Worm (Caenorhabditis elegans): ENCODE results near the gene spe-42.

The spe-42 gene

DNA sequence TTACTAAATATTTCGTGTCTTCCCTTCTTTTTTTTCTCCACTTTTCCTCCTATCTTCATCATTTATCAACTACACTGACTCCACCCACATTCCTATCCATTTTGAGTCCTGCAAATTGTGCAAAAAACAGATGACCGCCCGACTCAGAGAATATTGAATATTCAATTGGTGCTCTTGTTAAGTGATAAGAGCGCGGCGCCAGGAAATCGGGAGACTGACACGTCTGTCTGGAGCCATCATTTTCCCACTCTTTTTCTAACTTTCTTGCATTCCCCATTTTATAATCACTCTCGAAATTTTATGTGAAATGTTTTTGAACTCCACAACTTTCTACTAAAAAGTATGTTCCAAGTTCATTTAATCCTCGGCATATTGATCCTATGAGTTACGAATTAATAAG is 19.1 kb upstream of the spe-42 start:
- TF ChIP-seq hmg-4 (GFP tag; optimal IDR thresholded peaks at IDR 0.05) (no peak), tbx-11 (GFP tag; IDR thresholded peaks at IDR 0.05) (no peak), ceh-13 (GFP tag; optimal IDR thresholded peaks at IDR 0.05) (no peak), flt-1 (GFP tag; IDR thresholded peaks at IDR 0.05) (no peak), hnd-1 (tag; optimal IDR thresholded peaks at IDR 0.05) (no peak), tra-4 (tag; optimal IDR thresholded peaks at IDR 0.05) (no peak), ama-1 (optimal IDR thresholded peaks at IDR 0.05) (no peak), B0310.2 (tag; optimal IDR thresholded peaks at IDR 0.05) (no peak), tbx-37 (GFP tag; conservative IDR thresholded peaks at IDR 0.05) (no peak), aly-1 (tag; optimal IDR thresholded peaks at IDR 0.05) (no peak), scrt-1 (GFP tag; IDR thresholded peaks at IDR 0.05) (no peak), F13C5.2 (tag; optimal IDR thresholded peaks at IDR 0.05) (no peak), ets-7 (tag; optimal IDR thresholded peaks at IDR 0.05) (no peak), ceh-36 (tag; optimal IDR thresholded peaks at IDR 0.05) (no peak), sea-1 (GFP tag; conservative IDR thresholded peaks at IDR 0.05) (no peak), hmbx-1 (tag; optimal IDR thresholded peaks at IDR 0.05) (no peak), pes-1 (GFP tag; IDR thresholded peaks at IDR 0.05) (no peak)

DNA sequence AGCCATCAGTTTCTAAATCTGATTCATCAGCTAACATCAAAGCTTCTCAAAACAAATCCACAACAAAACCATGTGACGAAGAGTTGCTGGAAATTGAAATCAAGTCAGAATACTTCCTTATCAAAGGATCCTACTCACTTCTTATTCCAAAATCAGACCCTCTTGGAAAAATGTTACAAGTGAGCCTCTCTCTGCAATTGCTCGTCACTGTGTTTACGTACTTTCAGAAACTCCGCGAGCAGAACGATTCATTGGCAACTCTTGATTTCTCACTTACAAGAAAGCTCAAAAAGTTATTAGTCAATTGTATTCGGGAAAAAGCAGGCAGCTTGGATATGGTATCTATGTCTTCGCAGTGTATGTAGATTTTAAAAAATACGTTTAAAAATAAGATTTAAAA is 14.7 kb upstream of the spe-42 start:
- TF ChIP-seq scrt-1 (GFP tag; IDR thresholded peaks at IDR 0.05), result no peak
- no peak for TF ChIP-seq ceh-13 (GFP tag; optimal IDR thresholded peaks at IDR 0.05)
- TF ChIP-seq B0310.2 (tag; optimal IDR thresholded peaks at IDR 0.05), result no peak
- TF ChIP-seq ceh-36 (tag; optimal IDR thresholded peaks at IDR 0.05), result no peak
- no peak for TF ChIP-seq hnd-1 (tag; optimal IDR thresholded peaks at IDR 0.05)
- no peak for TF ChIP-seq tbx-37 (GFP tag; conservative IDR thresholded peaks at IDR 0.05)
- no peak for TF ChIP-seq ets-7 (tag; optimal IDR thresholded peaks at IDR 0.05)
- TF ChIP-seq F13C5.2 (tag; optimal IDR thresholded peaks at IDR 0.05), result no peak
- no peak for TF ChIP-seq ama-1 (optimal IDR thresholded peaks at IDR 0.05)
- TF ChIP-seq sea-1 (GFP tag; conservative IDR thresholded peaks at IDR 0.05), result no peak

DNA sequence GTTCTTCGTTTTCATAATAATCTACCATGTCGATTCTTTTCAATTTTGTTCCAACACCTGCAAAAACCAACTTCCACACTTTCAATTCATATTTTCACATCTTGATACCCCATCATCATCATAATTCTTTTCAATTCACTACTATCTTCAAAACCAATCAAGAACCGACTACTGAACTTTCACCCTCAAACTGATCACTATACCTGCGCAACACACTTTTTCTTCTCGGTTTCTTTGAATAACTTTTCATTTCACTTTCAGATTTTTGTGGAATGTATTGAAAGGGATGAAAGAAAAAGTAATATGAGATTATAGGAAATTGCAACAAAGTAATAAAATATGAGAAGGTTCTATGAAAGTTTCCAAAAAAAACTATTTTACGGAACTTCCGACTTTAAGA is 4.3 kb upstream of the spe-42 start:
- TF ChIP-seq F13C5.2 (tag; optimal IDR thresholded peaks at IDR 0.05) (no peak), B0310.2 (tag; optimal IDR thresholded peaks at IDR 0.05) (no peak), ceh-13 (GFP tag; optimal IDR thresholded peaks at IDR 0.05) (no peak), hmbx-1 (tag; optimal IDR thresholded peaks at IDR 0.05) (no peak), ets-7 (tag; optimal IDR thresholded peaks at IDR 0.05) (no peak), aly-1 (tag; optimal IDR thresholded peaks at IDR 0.05) (no peak), tra-4 (tag; optimal IDR thresholded peaks at IDR 0.05) (no peak), hmg-4 (GFP tag; optimal IDR thresholded peaks at IDR 0.05) (no peak), ceh-36 (tag; optimal IDR thresholded peaks at IDR 0.05) (no peak), tbx-11 (GFP tag; IDR thresholded peaks at IDR 0.05) (no peak), scrt-1 (GFP tag; IDR thresholded peaks at IDR 0.05) (no peak), ama-1 (optimal IDR thresholded peaks at IDR 0.05) (no peak), sea-1 (GFP tag; conservative IDR thresholded peaks at IDR 0.05) (no peak), tbx-37 (GFP tag; conservative IDR thresholded peaks at IDR 0.05) (no peak), flt-1 (GFP tag; IDR thresholded peaks at IDR 0.05) (no peak), pes-1 (GFP tag; IDR thresholded peaks at IDR 0.05) (no peak), hnd-1 (tag; optimal IDR thresholded peaks at IDR 0.05) (no peak)

DNA sequence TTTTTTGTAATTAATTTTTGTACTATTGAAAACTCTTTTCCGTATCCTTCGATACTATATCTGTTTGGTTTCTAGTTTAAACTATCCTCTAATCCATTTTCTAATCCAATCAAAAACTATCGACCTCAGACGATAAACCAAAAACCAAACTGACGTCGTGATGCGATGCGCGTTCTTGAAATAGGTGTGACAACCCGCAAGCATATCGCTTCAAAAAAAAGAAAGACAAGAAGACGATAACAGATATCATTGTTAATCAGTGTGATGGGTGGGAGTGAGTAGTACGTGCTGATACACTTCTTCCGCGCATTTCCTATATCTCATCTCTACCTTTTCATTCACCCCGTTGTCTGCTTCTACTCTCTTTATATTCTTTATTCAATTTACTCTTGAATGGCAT is 3.0 kb upstream of the spe-42 start, which contains the start of gene T04F3.1:
T04F3.1 (plus strand) TSS at position 246 of the 400 bp plus-strand sequence.
- no peak for TF ChIP-seq scrt-1 (GFP tag; IDR thresholded peaks at IDR 0.05)
- no peak for TF ChIP-seq tbx-11 (GFP tag; IDR thresholded peaks at IDR 0.05)
- no peak for TF ChIP-seq ceh-13 (GFP tag; optimal IDR thresholded peaks at IDR 0.05)
- no peak for TF ChIP-seq tbx-37 (GFP tag; conservative IDR thresholded peaks at IDR 0.05)
- no peak for TF ChIP-seq tra-4 (tag; optimal IDR thresholded peaks at IDR 0.05)
- TF ChIP-seq flt-1 (GFP tag; IDR thresholded peaks at IDR 0.05), result no peak
- no peak for TF ChIP-seq F13C5.2 (tag; optimal IDR thresholded peaks at IDR 0.05)
- TF ChIP-seq ets-7 (tag; optimal IDR thresholded peaks at IDR 0.05), result no peak
- no peak for TF ChIP-seq hmg-4 (GFP tag; optimal IDR thresholded peaks at IDR 0.05)
- TF ChIP-seq B0310.2 (tag; optimal IDR thresholded peaks at IDR 0.05), result no peak
- no peak for TF ChIP-seq pes-1 (GFP tag; IDR thresholded peaks at IDR 0.05)
- TF ChIP-seq ceh-36 (tag; optimal IDR thresholded peaks at IDR 0.05), result no peak
- no peak for TF ChIP-seq hnd-1 (tag; optimal IDR thresholded peaks at IDR 0.05)
- TF ChIP-seq hmbx-1 (tag; optimal IDR thresholded peaks at IDR 0.05), result no peak
- TF ChIP-seq ama-1 (optimal IDR thresholded peaks at IDR 0.05), result no peak
- TF ChIP-seq aly-1 (tag; optimal IDR thresholded peaks at IDR 0.05), result no peak
- no peak for TF ChIP-seq sea-1 (GFP tag; conservative IDR thresholded peaks at IDR 0.05)

DNA sequence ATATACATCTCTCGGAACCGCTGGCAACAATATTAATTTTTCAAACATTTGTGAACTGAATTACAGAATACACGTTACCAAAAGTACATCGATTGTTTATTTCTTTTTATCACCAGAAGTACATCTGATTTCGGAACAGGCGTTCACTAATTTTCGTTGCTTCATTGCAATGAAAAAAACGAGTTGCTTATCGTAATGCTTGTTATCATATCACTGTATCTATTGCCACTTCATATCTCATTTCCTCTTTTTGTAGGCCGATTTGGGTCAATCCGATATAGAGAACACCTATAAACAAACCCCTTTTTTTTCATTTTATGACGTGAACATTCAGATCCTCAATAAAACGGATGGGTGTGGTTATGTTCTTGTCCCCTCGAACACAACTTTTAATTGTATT is 537 bp upstream of the spe-42 start:
- no peak for TF ChIP-seq ceh-13 (GFP tag; optimal IDR thresholded peaks at IDR 0.05)
- no peak for TF ChIP-seq flt-1 (GFP tag; IDR thresholded peaks at IDR 0.05)
- TF ChIP-seq pes-1 (GFP tag; IDR thresholded peaks at IDR 0.05), result no peak
- TF ChIP-seq sea-1 (GFP tag; conservative IDR thresholded peaks at IDR 0.05), result no peak
- no peak for TF ChIP-seq F13C5.2 (tag; optimal IDR thresholded peaks at IDR 0.05)
- no peak for TF ChIP-seq ama-1 (optimal IDR thresholded peaks at IDR 0.05)
- no peak for TF ChIP-seq ets-7 (tag; optimal IDR thresholded peaks at IDR 0.05)

DNA sequence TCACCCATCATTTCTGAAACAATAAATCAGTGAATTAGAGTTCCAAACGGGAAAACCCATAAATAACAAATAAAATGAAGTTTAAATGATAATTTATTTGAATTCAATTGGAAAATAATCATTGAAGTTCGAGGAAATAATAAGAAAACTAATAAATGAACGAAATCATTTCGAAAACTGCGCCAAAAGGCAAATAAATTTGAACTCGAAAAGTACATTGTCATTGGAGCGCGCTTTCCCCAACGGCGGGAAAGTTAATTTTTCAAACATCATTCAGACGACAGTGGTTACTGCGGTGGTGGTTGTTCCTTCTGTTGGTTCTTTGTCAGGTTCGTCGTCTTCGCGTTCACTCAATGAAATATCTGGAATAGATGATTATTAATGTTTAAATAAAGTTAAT is 3.3 kb downstream of the spe-42 start, which contains the start of gene npp-22:
npp-22 (minus strand) TSS at position 13 of the 400 bp plus-strand sequence.
- TF ChIP-seq ets-7 (tag; optimal IDR thresholded peaks at IDR 0.05), result no peak
- TF ChIP-seq ama-1 (optimal IDR thresholded peaks at IDR 0.05), result no peak
- no peak for TF ChIP-seq sea-1 (GFP tag; conservative IDR thresholded peaks at IDR 0.05)
- no peak for TF ChIP-seq hmg-4 (GFP tag; optimal IDR thresholded peaks at IDR 0.05)
- no peak for TF ChIP-seq ceh-36 (tag; optimal IDR thresholded peaks at IDR 0.05)
- TF ChIP-seq flt-1 (GFP tag; IDR thresholded peaks at IDR 0.05), result no peak
- no peak for TF ChIP-seq B0310.2 (tag; optimal IDR thresholded peaks at IDR 0.05)
- TF ChIP-seq aly-1 (tag; optimal IDR thresholded peaks at IDR 0.05), result no peak
- TF ChIP-seq hmbx-1 (tag; optimal IDR thresholded peaks at IDR 0.05), result no peak
- no peak for TF ChIP-seq hnd-1 (tag; optimal IDR thresholded peaks at IDR 0.05)
- TF ChIP-seq F13C5.2 (tag; optimal IDR thresholded peaks at IDR 0.05), result no peak
- TF ChIP-seq ceh-13 (GFP tag; optimal IDR thresholded peaks at IDR 0.05), result no peak
- TF ChIP-seq tbx-11 (GFP tag; IDR thresholded peaks at IDR 0.05), result no peak

DNA sequence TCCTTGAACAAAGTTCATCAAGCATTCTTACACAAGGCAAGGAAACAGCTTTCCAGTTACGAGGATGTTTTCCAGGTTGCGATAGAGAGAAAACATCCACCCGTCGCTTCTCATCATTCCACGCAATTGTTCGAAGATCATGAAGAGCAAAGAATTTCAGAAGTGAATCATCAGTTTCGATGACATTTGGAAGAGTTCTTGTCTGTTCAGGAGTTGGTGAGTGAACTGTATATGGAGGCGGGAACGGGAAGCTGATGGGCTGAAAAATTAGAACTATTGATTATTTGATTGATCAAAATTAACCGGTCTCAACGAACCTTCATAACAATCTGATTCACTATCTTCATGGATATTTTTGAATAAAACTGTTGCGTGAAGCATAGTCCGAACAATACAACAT is 4.7 kb downstream of the spe-42 start:
- no peak for TF ChIP-seq hnd-1 (tag; optimal IDR thresholded peaks at IDR 0.05)
- TF ChIP-seq tra-4 (tag; optimal IDR thresholded peaks at IDR 0.05), result no peak
- no peak for TF ChIP-seq pes-1 (GFP tag; IDR thresholded peaks at IDR 0.05)
- TF ChIP-seq B0310.2 (tag; optimal IDR thresholded peaks at IDR 0.05), result no peak
- no peak for TF ChIP-seq ceh-36 (tag; optimal IDR thresholded peaks at IDR 0.05)
- no peak for TF ChIP-seq tbx-11 (GFP tag; IDR thresholded peaks at IDR 0.05)

Data from whole organism, early embryonic.